Worm (Caenorhabditis elegans) whole organism, L3 larva: ENCODE results near the gene F54D11.4.
"Not testable (repeated sequence)": the region's sequence is repeated elsewhere in the genome, so short reads cannot be mapped to it uniquely, and the experiment has no call there.

Experiments
- ZK546.5 ChIP-seq: sonication (generic microtip); optimal IDR thresholded peaks from 2 replicates; lab custom pipeline; 2017; ENCODE audit warnings: missing biosample characterization, missing genetic modification characterization
- ceh-16 ChIP-seq: sonication (generic microtip); optimal IDR thresholded peaks from 2 replicates; lab custom pipeline; 2017; ENCODE audit warnings: missing biosample characterization, missing genetic modification characterization
- ceh-28 ChIP-seq: fragments of 150-350 bp; optimal IDR thresholded peaks from 2 replicates; lab custom pipeline; 2014; ENCODE audit warnings: missing biosample characterization, missing genetic modification reagents, missing genetic modification characterization
- ceh-82 ChIP-seq: fragments of 150-350 bp; optimal IDR thresholded peaks from 2 replicates; lab custom pipeline; 2014; ENCODE audit warnings: missing biosample characterization, missing genetic modification characterization
- daf-12 ChIP-seq: fragments of 150-350 bp; optimal IDR thresholded peaks from 2 replicates; lab custom pipeline; 2014; ENCODE audit warnings: missing biosample characterization, missing genetic modification reagents, missing genetic modification characterization
- egl-5 ChIP-seq: fragments of 150-350 bp; optimal IDR thresholded peaks from 2 replicates; lab custom pipeline; 2017; ENCODE audit warnings: missing biosample characterization, missing genetic modification reagents, missing genetic modification characterization, inconsistent platforms
- elt-3 ChIP-seq, 3 experiments: fragments of 150-350 bp in 1 of 3; sonication (generic microtip) in 2 of 3; optimal IDR thresholded peaks; 2 replicates in 2 of 3; 4 replicates in 1 of 3; lab custom pipeline; 2014 to 2017; ENCODE audit warnings: missing biosample characterization in 3 of 3, missing genetic modification characterization in 3 of 3
- eor-1 ChIP-seq, 2 experiments: fragments of 150-350 bp; optimal IDR thresholded peaks; 2 replicates each; lab custom pipeline; 2014 to 2018; ENCODE audit warnings: missing biosample characterization in 2 of 2, missing genetic modification characterization in 2 of 2
- hmg-11 ChIP-seq: sonication (generic microtip); optimal IDR thresholded peaks from 2 replicates; lab custom pipeline; 2016; ENCODE audit warnings: missing genetic modification characterization, missing compliant biosample characterization
- jun-1 ChIP-seq: fragments of 150-350 bp; optimal IDR thresholded peaks from 2 replicates; lab custom pipeline; 2014; ENCODE audit warnings: missing biosample characterization, missing genetic modification reagents, missing genetic modification characterization
- lin-15B ChIP-seq: fragments of 150-350 bp; optimal IDR thresholded peaks from 2 replicates; lab custom pipeline; 2014; ENCODE audit warnings: missing biosample characterization, missing genetic modification characterization
- lsy-12 ChIP-seq: sonication (generic microtip); optimal IDR thresholded peaks from 2 replicates; lab custom pipeline; 2016; ENCODE audit warnings: mild to moderate bottlenecking, missing genetic modification characterization, missing compliant biosample characterization
- mdl-1 ChIP-seq: fragments of 150-350 bp; optimal IDR thresholded peaks from 2 replicates; lab custom pipeline; 2014; ENCODE audit warnings: missing biosample characterization, missing genetic modification characterization
- nfya-1 ChIP-seq: sonication (generic microtip); optimal IDR thresholded peaks from 2 replicates; lab custom pipeline; 2017; ENCODE audit warnings: missing genetic modification characterization, mild to moderate bottlenecking, missing compliant biosample characterization, antibody characterized with exemption, moderate library complexity; ENCODE audit not compliant: insufficient read depth
- nhr-11 ChIP-seq: fragments of 150-350 bp; optimal IDR thresholded peaks from 2 replicates; lab custom pipeline; 2014; ENCODE audit warnings: missing biosample characterization, missing genetic modification characterization
- nhr-12 ChIP-seq: fragments of 150-350 bp; optimal IDR thresholded peaks from 2 replicates; lab custom pipeline; 2014; ENCODE audit warnings: missing biosample characterization, missing genetic modification characterization
- nhr-28 ChIP-seq: fragments of 150-350 bp; optimal IDR thresholded peaks from 2 replicates; lab custom pipeline; 2014; ENCODE audit warnings: missing biosample characterization, missing genetic modification characterization
- nhr-43 ChIP-seq: sonication (generic microtip); optimal IDR thresholded peaks from 2 replicates; lab custom pipeline; 2016; ENCODE audit warnings: mild to moderate bottlenecking, missing genetic modification characterization, missing compliant biosample characterization; ENCODE audit not compliant: poor library complexity, severe bottlenecking
- nhr-76 ChIP-seq: fragments of 150-350 bp; sonication (generic microtip); optimal IDR thresholded peaks from 5 replicates; lab custom pipeline; 2014; ENCODE audit warnings: missing biosample characterization, missing genetic modification characterization
- nhr-77 ChIP-seq: fragments of 150-350 bp; optimal IDR thresholded peaks from 2 replicates; lab custom pipeline; 2014; ENCODE audit warnings: missing biosample characterization, missing genetic modification characterization
- pha-4 ChIP-seq: fragments of 150-350 bp; optimal IDR thresholded peaks from 2 replicates; lab custom pipeline; 2014; ENCODE audit warnings: missing biosample characterization, missing genetic modification reagents, missing genetic modification characterization
- pqm-1 ChIP-seq: fragments of 150-350 bp; optimal IDR thresholded peaks from 2 replicates; lab custom pipeline; 2017; ENCODE audit warnings: missing biosample characterization, missing genetic modification characterization, inconsistent platforms
- sea-2 ChIP-seq: fragments of 150-350 bp; sonication (generic microtip); optimal IDR thresholded peaks from 4 replicates; lab custom pipeline; 2014; ENCODE audit warnings: missing biosample characterization, missing genetic modification reagents, missing genetic modification characterization
- skn-1 ChIP-seq: fragments of 150-350 bp; optimal IDR thresholded peaks from 2 replicates; lab custom pipeline; 2014; ENCODE audit warnings: missing biosample characterization, missing genetic modification characterization
- snpc-4 ChIP-seq: fragments of 150-350 bp; optimal IDR thresholded peaks from 2 replicates; lab custom pipeline; 2014; ENCODE audit warnings: missing biosample characterization, missing genetic modification characterization
- unc-62 ChIP-seq: fragments of 150-350 bp; sonication (generic microtip); optimal IDR thresholded peaks from 4 replicates; lab custom pipeline; 2014; ENCODE audit warnings: missing biosample characterization, missing genetic modification reagents, missing genetic modification characterization
- zag-1 ChIP-seq: fragments of 150-350 bp; optimal IDR thresholded peaks from 2 replicates; lab custom pipeline; 2014; ENCODE audit warnings: missing biosample characterization, missing genetic modification characterization
- ztf-4 ChIP-seq: fragments of 150-350 bp; optimal IDR thresholded peaks from 2 replicates; lab custom pipeline; 2014; ENCODE audit warnings: missing biosample characterization, missing genetic modification characterization

The F54D11.4 gene

ce11 chrV:4570833-4571232 is 45.1 kb upstream of the F54D11.4 start, which contains the start of gene Y61A9LA.3:
Gene Y61A9LA.3, plus strand, starts transcription at chrV:4571133.
- TF ChIP-seq ztf-4 (tag; lab: Kevin White, UChicago) = no peak
- no peak for TF ChIP-seq unc-62 (GFP tag; lab: Kevin White, UChicago)
- no peak for TF ChIP-seq sea-2
- no peak for TF ChIP-seq nhr-76
- TF ChIP-seq pha-4 = no peak
- TF ChIP-seq ceh-28 (tag; lab: Kevin White, UChicago) = no peak
- no peak for TF ChIP-seq pqm-1 (tag; lab: Kevin White, UChicago)
- TF ChIP-seq daf-12 (tag; lab: Kevin White, UChicago) = no peak
- no peak for TF ChIP-seq snpc-4 (tag; lab: Kevin White, UChicago)

ce11 chrV:4571997-4572396 is 44.0 kb upstream of the F54D11.4 start:
- no peak for TF ChIP-seq elt-3 (tag; optimal IDR thresholded peaks at IDR 0.05; lab: Kevin White, UChicago)
- TF ChIP-seq zag-1 = no peak
- TF ChIP-seq nfya-1 (tag; lab: Kevin White, UChicago) = peak; percentile 97
- no peak for TF ChIP-seq lsy-12 (tag; lab: Kevin White, UChicago)
- no peak for TF ChIP-seq lin-15B

DNA sequence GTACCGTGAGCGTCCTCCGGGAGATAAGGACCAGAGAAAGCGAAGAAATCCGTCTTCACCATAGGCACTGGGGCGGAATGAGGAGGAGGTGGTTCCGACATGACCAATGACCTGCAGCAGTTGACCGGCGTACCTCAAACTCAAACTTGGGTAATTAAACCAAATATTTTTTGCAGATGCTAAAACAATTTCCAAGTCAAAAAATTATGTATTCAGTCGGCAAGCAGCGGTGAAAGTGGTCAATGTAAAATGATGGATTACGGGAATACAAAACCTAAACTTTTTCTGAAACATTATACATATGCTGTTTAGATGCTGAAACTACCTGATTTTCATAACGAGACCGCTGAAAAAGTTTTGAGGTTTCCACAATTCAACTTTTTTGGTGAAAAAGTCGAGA is 42.1 kb upstream of the F54D11.4 start, which contains the start of gene hpo-39:
hpo-39 (minus strand) TSS at position 101 of the 400 bp plus-strand sequence.
- not testable (repeated sequence) for TF ChIP-seq ZK546.5 (tag; lab: Kevin White, UChicago); nhr-77 (tag; lab: Kevin White, UChicago); zag-1

DNA sequence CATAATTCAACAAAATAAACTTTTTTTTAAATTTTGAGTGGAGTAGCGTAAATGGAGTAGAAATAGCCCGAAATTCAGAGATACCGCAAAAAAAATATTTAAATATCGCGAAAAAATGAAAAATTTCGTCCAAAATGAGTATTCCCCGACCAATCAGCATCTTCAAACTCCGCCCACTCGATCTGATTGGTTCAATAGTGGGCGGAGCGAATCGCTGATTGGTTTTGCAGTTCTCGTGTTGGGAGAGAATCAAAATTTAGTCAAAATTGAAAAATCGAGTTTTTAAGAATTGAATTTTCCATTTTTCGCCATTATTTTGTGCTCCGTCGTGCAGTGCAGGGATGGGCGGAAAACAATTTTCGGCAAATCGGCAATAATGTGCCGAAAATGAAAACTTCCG is 40.5 kb upstream of the F54D11.4 start:
- TF ChIP-seq nfya-1 (tag; lab: Kevin White, UChicago) (peak; percentile 96), ceh-28 (tag; lab: Kevin White, UChicago) (no peak)

- TF ChIP-seq unc-62 (GFP tag; lab: Kevin White, UChicago) (no peak), skn-1 (tag; lab: Kevin White, UChicago) (no peak)
These were observed 35.4 kb upstream of the F54D11.4 start for ce11 chrV:4580594-4580993.

DNA sequence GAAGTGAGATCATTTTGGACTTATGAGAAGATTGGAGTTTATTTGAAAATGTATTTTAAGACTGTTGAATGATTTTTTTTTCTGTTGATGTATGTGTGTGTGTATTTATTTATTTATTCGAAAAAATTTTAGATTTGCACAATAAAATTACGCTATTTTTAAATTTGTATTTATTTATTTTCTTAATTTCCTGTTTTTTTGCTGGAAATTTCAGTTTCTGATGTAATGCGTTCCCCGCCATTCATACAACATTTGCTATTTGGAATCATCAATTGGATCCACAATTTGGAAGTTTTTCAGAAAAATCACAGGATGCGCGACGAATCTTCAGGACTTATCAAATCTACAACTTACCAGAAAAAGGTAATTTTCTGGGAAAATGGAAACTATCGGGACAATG is 30.9 kb upstream of the F54D11.4 start, which contains the start of gene Y61A9LA.1:
Y61A9LA.1 (plus strand) TSS at position 301 of the 400 bp plus-strand sequence.
- TF ChIP-seq skn-1 (tag; lab: Kevin White, UChicago) (no peak), ZK546.5 (tag; lab: Kevin White, UChicago) (no peak), hmg-11 (no peak), nhr-28 (tag; lab: Kevin White, UChicago) (no peak), ceh-28 (tag; lab: Kevin White, UChicago) (no peak), lsy-12 (tag; lab: Kevin White, UChicago) (no peak), nhr-12 (tag; lab: Kevin White, UChicago) (no peak), jun-1 (tag; lab: Kevin White, UChicago) (no peak), ceh-16 (tag; lab: Kevin White, UChicago) (no peak), nfya-1 (tag; lab: Kevin White, UChicago) (no peak)

DNA sequence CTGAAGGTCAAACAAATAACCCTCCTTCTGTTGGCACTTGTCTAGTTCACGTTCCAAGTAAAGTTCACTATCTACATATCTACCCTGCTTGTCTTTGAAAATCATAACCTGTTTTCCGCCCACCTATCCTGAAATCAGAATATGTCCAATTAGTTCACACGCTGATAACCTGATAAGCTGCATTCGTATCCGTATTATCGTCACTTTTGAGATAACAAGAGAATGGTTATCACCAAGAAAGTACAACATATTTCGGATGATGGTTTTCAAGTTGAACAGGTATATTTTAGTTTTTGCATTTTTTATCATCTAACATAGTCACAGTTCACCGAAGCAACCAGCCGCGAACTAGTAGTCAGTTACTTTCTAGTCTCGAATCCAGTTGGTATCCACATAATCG is 25.2 kb upstream of the F54D11.4 start:
- no peak for TF ChIP-seq nhr-43 (tag; lab: Kevin White, UChicago)
- no peak for TF ChIP-seq snpc-4 (tag; lab: Kevin White, UChicago)
- TF ChIP-seq nhr-76 = no peak
- TF ChIP-seq egl-5 = no peak
- TF ChIP-seq jun-1 (tag; lab: Kevin White, UChicago) = no peak
- TF ChIP-seq ceh-28 (tag; lab: Kevin White, UChicago) = no peak
- TF ChIP-seq mdl-1 (tag; lab: Kevin White, UChicago) = no peak
- no peak for TF ChIP-seq lin-15B
- no peak for TF ChIP-seq nhr-11
- no peak for TF ChIP-seq ceh-82 (tag; lab: Kevin White, UChicago)
- no peak for TF ChIP-seq daf-12 (tag; lab: Kevin White, UChicago)
- no peak for TF ChIP-seq eor-1 (tag; optimal IDR thresholded peaks at IDR 0.05; lab: Kevin White, UChicago)
- TF ChIP-seq skn-1 (tag; lab: Kevin White, UChicago) = no peak
